Fruit fly (Drosophila melanogaster): ENCODE measurements around the gene CG43348.

CG43348 gene

dm6 chr2L:1214465-1214864 is 15.3 kb downstream of the CG43348 start (continued):
- TF ChIP-seq org-1 (GFP tag; optimal IDR thresholded peaks at IDR 0.05) (peak; percentile 18), chn (GFP tag; optimal IDR thresholded peaks at IDR 0.05) (no peak), stwl (tag; optimal IDR thresholded peaks at IDR 0.05) (no peak), PHDP (tag; optimal IDR thresholded peaks at IDR 0.05) (peak; percentile 48), CG11504 (tag; optimal IDR thresholded peaks at IDR 0.05) (peak; percentile 62), CG16863 (GFP tag; optimal IDR thresholded peaks at IDR 0.05) (no peak), CG13624 (GFP tag; optimal IDR thresholded peaks at IDR 0.05) (no peak), ATbp (GFP tag; optimal IDR thresholded peaks at IDR 0.05) (peak; percentile 50), zen2 (GFP tag; IDR thresholded peaks at IDR 0.05; ENCODE audit: partially characterized antibody) (no peak), CG3065 (GFP tag; optimal IDR thresholded peaks at IDR 0.05) (no peak), dm (GFP tag; optimal IDR thresholded peaks at IDR 0.05) (no peak), Gsc (GFP tag; IDR thresholded peaks at IDR 0.05) (0 out of 2 replicates have a peak, but pooled peaks have one; percentile 16), B-H2 (GFP tag; optimal IDR thresholded peaks at IDR 0.05) (no peak), CG10274 (GFP tag; optimal IDR thresholded peaks at IDR 0.05) (no peak), CG10431 (GFP tag; optimal IDR thresholded peaks at IDR 0.05) (no peak), seq (GFP tag; IDR thresholded peaks at IDR 0.05) (peak; percentile 29; the same call in 1 of the 2 replicates), YL-1 (GFP tag; optimal IDR thresholded peaks at IDR 0.05) (no peak), ttk (GFP tag; IDR thresholded peaks at IDR 0.05) (peak; percentile 49), ems (GFP tag; optimal IDR thresholded peaks at IDR 0.05) (no peak), CG11093 (GFP tag; IDR thresholded peaks at IDR 0.05) (no peak), CG1024 (GFP tag; IDR thresholded peaks at IDR 0.05) (peak; percentile 57), rib (GFP tag; IDR thresholded peaks at IDR 0.05) (no peak), Dbx (GFP tag; IDR thresholded peaks at IDR 0.05) (0 out of 3 replicates have a peak, but pooled peaks have one; percentile 39), esg (GFP tag; conservative IDR thresholded peaks at IDR 0.05) (peak; percentile 55; the same call in 1 of the 2 replicates), row (GFP tag; IDR thresholded peaks at IDR 0.05) (peak; percentile 61), Atf6 (GFP tag; IDR thresholded peaks at IDR 0.05) (no peak), Taf1 (GFP tag; IDR thresholded peaks at IDR 0.05) (no peak), CG16815 (GFP tag; optimal IDR thresholded peaks at IDR 0.05) (no peak), grn (GFP tag; optimal IDR thresholded peaks at IDR 0.05) (no peak), CG31388 (GFP tag; optimal IDR thresholded peaks at IDR 0.05) (no peak), CG17328 (GFP tag; IDR thresholded peaks at IDR 0.05) (peak; percentile 68), pfk (GFP tag; optimal IDR thresholded peaks at IDR 0.05) (no peak), CG7556 (GFP tag; optimal IDR thresholded peaks at IDR 0.05) (peak; percentile 46), Dref (GFP tag; IDR thresholded peaks at IDR 0.05) (no peak), CG9727 (GFP tag; optimal IDR thresholded peaks at IDR 0.05) (peak; percentile 6), pb (GFP tag; optimal IDR thresholded peaks at IDR 0.05) (no peak), CG9932 (GFP tag; IDR thresholded peaks at IDR 0.05) (0 out of 2 replicates have a peak, but pooled peaks have one; percentile 14), pum (GFP tag; optimal IDR thresholded peaks at IDR 0.05) (no peak), Adf1 (GFP tag; IDR thresholded peaks at IDR 0.05) (no peak), Lim3 (GFP tag; IDR thresholded peaks at IDR 0.05) (no peak), Bteb2 (GFP tag; optimal IDR thresholded peaks at IDR 0.05) (no peak), nmo (GFP tag; optimal IDR thresholded peaks at IDR 0.05) (peak; percentile 45), CG14050 (GFP tag; IDR thresholded peaks at IDR 0.05) (peak; percentile 22; the same call in 1 of the 3 replicates), D19B (GFP tag; optimal IDR thresholded peaks at IDR 0.05) (no peak), Jarid2 (GFP tag; optimal IDR thresholded peaks at IDR 0.05) (no peak), CG2678 (tag; optimal IDR thresholded peaks at IDR 0.05) (peak; percentile 61), CG34422 (GFP tag; IDR thresholded peaks at IDR 0.05) (peak; percentile 33; the same call in 1 of the 3 replicates), Pdp1 (GFP tag; optimal IDR thresholded peaks at IDR 0.05) (no peak), CG14014 (GFP tag; IDR thresholded peaks at IDR 0.05) (0 out of 2 replicates have a peak, but pooled peaks have one; percentile 13), zfh1 (GFP tag; IDR thresholded peaks at IDR 0.05) (peak; percentile 57; the same call in 2 of the 3 replicates), wdn (GFP tag; IDR thresholded peaks at IDR 0.05) (0 out of 2 replicates have a peak, but pooled peaks have one; percentile 25), CG8089 (GFP tag; optimal IDR thresholded peaks at IDR 0.05) (no peak)

All from whole organism, embryonic.